Worm (Caenorhabditis elegans): ENCODE measurements around the gene faah-5.

DNA sequence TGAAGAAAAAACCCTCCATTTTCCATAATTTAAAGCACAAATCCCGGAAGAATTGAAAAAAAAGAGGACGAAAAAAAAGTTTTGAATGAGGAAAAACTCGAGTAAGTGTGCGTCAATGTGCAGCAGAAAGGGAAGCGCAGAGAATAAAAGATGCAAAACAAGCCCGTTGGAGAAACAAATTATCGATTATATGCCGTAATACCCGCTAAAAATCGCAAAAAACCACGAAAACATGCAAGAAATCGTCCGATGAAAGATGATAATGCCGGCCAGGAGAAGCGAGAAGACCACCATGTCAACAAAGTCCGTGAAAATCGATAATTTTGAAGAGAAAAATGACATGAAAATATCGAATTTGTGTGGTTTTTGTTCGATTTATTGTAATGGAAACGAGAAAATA, 44.2 kb downstream of the faah-5 start:
- TF ChIP-seq zfp-2 (tag; optimal IDR thresholded peaks at IDR 0.05), result no peak
- no peak for TF ChIP-seq ceh-82 (tag; optimal IDR thresholded peaks at IDR 0.05)
- no peak for TF ChIP-seq nhr-237 (tag; optimal IDR thresholded peaks at IDR 0.05)
- no peak for TF ChIP-seq jun-1 (tag; optimal IDR thresholded peaks at IDR 0.05)
- no peak for TF ChIP-seq unc-39 (tag; optimal IDR thresholded peaks at IDR 0.05)
- no peak for TF ChIP-seq cey-2 (tag; optimal IDR thresholded peaks at IDR 0.05; ENCODE audit: borderline replicate concordance, insufficient read depth)

Measured in whole organism, L4 larva.